Fruit fly (Drosophila melanogaster): Measurements from ENCODE around the gene CG18213.

Gene CG18213

dm6 chr3R:17018902-17019527 is 21.0 kb downstream of the CG18213 start (continued):
- no peak for TF ChIP-seq CG7368 (GFP tag; optimal IDR thresholded peaks at IDR 0.05)
- TF ChIP-seq OdsH (GFP tag; optimal IDR thresholded peaks at IDR 0.05), result peak; percentile 8
- peak; percentile 26 for TF ChIP-seq CG1621 (tag; optimal IDR thresholded peaks at IDR 0.05)
- TF ChIP-seq CG10631 (GFP tag; optimal IDR thresholded peaks at IDR 0.05), result peak; percentile 31
- TF ChIP-seq acj6 (GFP tag; optimal IDR thresholded peaks at IDR 0.05), result no peak
- TF ChIP-seq CG31627 (GFP tag; optimal IDR thresholded peaks at IDR 0.05), result no peak
- no peak for TF ChIP-seq CG8119 (GFP tag; IDR thresholded peaks at IDR 0.05)

- TF ChIP-seq CG6808 (GFP tag; optimal IDR thresholded peaks at IDR 0.05) (no peak), CG16779 (tag; optimal IDR thresholded peaks at IDR 0.05) (no peak), CG31627 (GFP tag; optimal IDR thresholded peaks at IDR 0.05) (no peak), CG4318 (GFP tag; optimal IDR thresholded peaks at IDR 0.05) (no peak), CG8319 (GFP tag; optimal IDR thresholded peaks at IDR 0.05) (no peak), CG10669 (GFP tag; optimal IDR thresholded peaks at IDR 0.05) (no peak), Gug (GFP tag; IDR thresholded peaks at IDR 0.05) (no peak), topi (GFP tag; optimal IDR thresholded peaks at IDR 0.05) (no peak), CG6163 (GFP tag; IDR thresholded peaks at IDR 0.05) (no peak), Lpt (GFP tag; optimal IDR thresholded peaks at IDR 0.05) (no peak), fd85E (GFP tag; optimal IDR thresholded peaks at IDR 0.05) (no peak), pdm3 (GFP tag; optimal IDR thresholded peaks at IDR 0.05) (no peak)
These were observed 23.8 kb downstream of the CG18213 start for dm6 chr3R:17016193-17016592.

dm6 chr3R:17014276-17014675 is 25.7 kb downstream of the CG18213 start, which contains the start of gene Pxd:
Pxd (plus strand) TSS chr3R:17014576.
- no peak for TF ChIP-seq CG3919 (GFP tag; optimal IDR thresholded peaks at IDR 0.05)
- no peak for TF ChIP-seq acj6 (GFP tag; optimal IDR thresholded peaks at IDR 0.05)
- no peak for TF ChIP-seq Hr4 (GFP tag; optimal IDR thresholded peaks at IDR 0.05)
- no peak for TF ChIP-seq cyc (GFP tag; optimal IDR thresholded peaks at IDR 0.05)
- no peak for TF ChIP-seq Sox15 (GFP tag; optimal IDR thresholded peaks at IDR 0.05)
- TF ChIP-seq Lpt (GFP tag; optimal IDR thresholded peaks at IDR 0.05), result no peak
- no peak for TF ChIP-seq CG4318 (GFP tag; optimal IDR thresholded peaks at IDR 0.05)
- no peak for TF ChIP-seq Sox102F (GFP tag; optimal IDR thresholded peaks at IDR 0.05)
- no peak for TF ChIP-seq Blimp-1 (GFP tag; optimal IDR thresholded peaks at IDR 0.05)
- no peak for TF ChIP-seq CG10669 (GFP tag; optimal IDR thresholded peaks at IDR 0.05)
- no peak for TF ChIP-seq fkh (GFP tag; optimal IDR thresholded peaks at IDR 0.05)
- no peak for TF ChIP-seq CG6163 (GFP tag; IDR thresholded peaks at IDR 0.05)
- no peak for TF ChIP-seq Gug (GFP tag; IDR thresholded peaks at IDR 0.05)
- TF ChIP-seq CG6792 (GFP tag; optimal IDR thresholded peaks at IDR 0.05), result no peak
- no peak for TF ChIP-seq spab (GFP tag; optimal IDR thresholded peaks at IDR 0.05)

dm6 chr3R:17008675-17009022 is 31.4 kb downstream of the CG18213 start:
- TF ChIP-seq CG6792 (GFP tag; optimal IDR thresholded peaks at IDR 0.05) (no peak), vri (GFP tag; optimal IDR thresholded peaks at IDR 0.05) (peak; percentile 53)

- TF ChIP-seq svp (GFP tag), result peak; percentile 94
- TF ChIP-seq vri (GFP tag; optimal IDR thresholded peaks at IDR 0.05), result peak; percentile 93
- TF ChIP-seq CG6276 (GFP tag; optimal IDR thresholded peaks at IDR 0.05), result no peak
- TF ChIP-seq Eip78C (GFP tag), result peak; percentile 49
These were observed 31.9 kb downstream of the CG18213 start, which contains the start of gene CG8907 for dm6 chr3R:17008018-17008674. CG8907 (plus strand) TSS chr3R:17008269.

dm6 chr3R:17007336-17007735 is 32.7 kb downstream of the CG18213 start:
- TF ChIP-seq CG15336 (GFP tag; IDR thresholded peaks at IDR 0.05) (no peak), topi (GFP tag; optimal IDR thresholded peaks at IDR 0.05) (no peak), CG4318 (GFP tag; optimal IDR thresholded peaks at IDR 0.05) (no peak), Ets96B (tag; optimal IDR thresholded peaks at IDR 0.05) (no peak), Eip75B (GFP tag; optimal IDR thresholded peaks at IDR 0.05) (no peak), OdsH (GFP tag; optimal IDR thresholded peaks at IDR 0.05) (no peak), esn (GFP tag; optimal IDR thresholded peaks at IDR 0.05) (no peak), CG34406 (GFP tag; optimal IDR thresholded peaks at IDR 0.05) (no peak), CG3032 (tag; optimal IDR thresholded peaks at IDR 0.05) (no peak), Hr4 (GFP tag; optimal IDR thresholded peaks at IDR 0.05) (no peak), CG1621 (tag; optimal IDR thresholded peaks at IDR 0.05) (no peak), acj6 (GFP tag; optimal IDR thresholded peaks at IDR 0.05) (no peak), Smox (GFP tag; optimal IDR thresholded peaks at IDR 0.05) (no peak), CG10669 (GFP tag; optimal IDR thresholded peaks at IDR 0.05) (no peak), eg (GFP tag; IDR thresholded peaks at IDR 0.05) (no peak), CG8632 (GFP tag; optimal IDR thresholded peaks at IDR 0.05) (no peak), CG6163 (GFP tag; IDR thresholded peaks at IDR 0.05) (no peak)
